Worm (Caenorhabditis elegans): ENCODE measurements around the gene C30G7.3.

ce11 chrV:14979937-14980336 lies 34.4 kb upstream of the C30G7.3 start, which contains the start of gene xbx-1:
- no peak for TF ChIP-seq ceh-44 (GFP tag; IDR thresholded peaks at IDR 0.05)
- TF ChIP-seq fos-1 (tag; optimal IDR thresholded peaks at IDR 0.05) = no peak

Measured in whole organism, L4 larva.